Fruit fly (Drosophila melanogaster): ENCODE results near the gene CG14879.

The CG14879 gene

dm6 chr3R:16374101-16374500 lies 25.1 kb upstream of the CG14879 start:
- TF ChIP-seq CG4496 (GFP tag; IDR thresholded peaks at IDR 0.05) (no peak), CG34367 (tag; optimal IDR thresholded peaks at IDR 0.05) (no peak), CG8301 (tag; optimal IDR thresholded peaks at IDR 0.05) (no peak), D1 (tag; optimal IDR thresholded peaks at IDR 0.05) (peak; percentile 47), EcR (GFP tag; optimal IDR thresholded peaks at IDR 0.05) (no peak), CG32121 (GFP tag; IDR thresholded peaks at IDR 0.05) (no peak)

- TF ChIP-seq gl (tag; optimal IDR thresholded peaks at IDR 0.05) (no peak), Snoo (tag; optimal IDR thresholded peaks at IDR 0.05) (no peak), Pif1A (GFP tag; optimal IDR thresholded peaks at IDR 0.05) (no peak), CG32121 (GFP tag; IDR thresholded peaks at IDR 0.05) (no peak), D1 (tag; optimal IDR thresholded peaks at IDR 0.05) (no peak), CG14655 (GFP tag; optimal IDR thresholded peaks at IDR 0.05) (no peak), CG17806 (tag; optimal IDR thresholded peaks at IDR 0.05) (no peak)
Observed at dm6 chr3R:16370433-16370832, 21.4 kb upstream of the CG14879 start, which contains the start of gene CG10317. Gene CG10317, minus strand, starts transcription at chr3R:16370533.

dm6 chr3R:16368288-16368687 lies 19.3 kb upstream of the CG14879 start, which contains the start of gene js:
Gene js, minus strand, starts transcription at chr3R:16368306.
- TF ChIP-seq CG10348 (GFP tag; IDR thresholded peaks at IDR 0.05) (peak; percentile 53), CG8301 (tag; optimal IDR thresholded peaks at IDR 0.05) (peak; percentile 81), Ets98B (GFP tag; IDR thresholded peaks at IDR 0.05) (no peak; the same call in 1 of the 2 replicates), CG12605 (GFP tag; IDR thresholded peaks at IDR 0.05) (0 out of 2 replicates have a peak, but pooled peaks have one; percentile 10), D1 (tag; optimal IDR thresholded peaks at IDR 0.05) (no peak), gl (tag; optimal IDR thresholded peaks at IDR 0.05) (no peak), CG8159 (tag; optimal IDR thresholded peaks at IDR 0.05) (no peak), CG4496 (GFP tag; IDR thresholded peaks at IDR 0.05) (peak; percentile 70; the same call in 2 of the 3 replicates), CG32121 (GFP tag; IDR thresholded peaks at IDR 0.05) (peak; percentile 63), CG14655 (GFP tag; optimal IDR thresholded peaks at IDR 0.05) (no peak), Pif1B (GFP tag; optimal IDR thresholded peaks at IDR 0.05) (peak; percentile 49), CG9948 (tag; optimal IDR thresholded peaks at IDR 0.05) (no peak), Pif1A (GFP tag; optimal IDR thresholded peaks at IDR 0.05) (peak; percentile 76), CG34367 (tag; optimal IDR thresholded peaks at IDR 0.05) (no peak), EcR (GFP tag; optimal IDR thresholded peaks at IDR 0.05) (no peak)

dm6 chr3R:16360008-16360407 lies 11.0 kb upstream of the CG14879 start, which contains the start of gene CG42446:
Gene CG42446, minus strand, starts transcription at chr3R:16360108.
- no peak for TF ChIP-seq Ets98B (GFP tag; IDR thresholded peaks at IDR 0.05)
- TF ChIP-seq Pif1A (GFP tag; optimal IDR thresholded peaks at IDR 0.05), result no peak
- TF ChIP-seq CG9948 (tag; optimal IDR thresholded peaks at IDR 0.05), result no peak
- TF ChIP-seq fd96Ca (GFP tag; IDR thresholded peaks at IDR 0.05), result no peak
- TF ChIP-seq gl (tag; optimal IDR thresholded peaks at IDR 0.05), result no peak
- TF ChIP-seq CG13204 (GFP tag; optimal IDR thresholded peaks at IDR 0.05), result no peak
- no peak for TF ChIP-seq rn (GFP tag; IDR thresholded peaks at IDR 0.05)
- no peak for TF ChIP-seq CG8301 (tag; optimal IDR thresholded peaks at IDR 0.05)
- no peak for TF ChIP-seq CG12605 (GFP tag; IDR thresholded peaks at IDR 0.05)

- TF ChIP-seq Pif1A (GFP tag; optimal IDR thresholded peaks at IDR 0.05) (no peak), Snoo (tag; optimal IDR thresholded peaks at IDR 0.05) (no peak), gl (tag; optimal IDR thresholded peaks at IDR 0.05) (no peak), CG4496 (GFP tag; IDR thresholded peaks at IDR 0.05) (no peak), D1 (tag; optimal IDR thresholded peaks at IDR 0.05) (peak; percentile 14), EcR (GFP tag; optimal IDR thresholded peaks at IDR 0.05) (no peak), CG34367 (tag; optimal IDR thresholded peaks at IDR 0.05) (no peak)
Observed at dm6 chr3R:16359098-16359497, 10.1 kb upstream of the CG14879 start, which contains the start of gene CG17931. Gene CG17931, minus strand, starts transcription at chr3R:16359466.

- TF ChIP-seq rn (GFP tag; IDR thresholded peaks at IDR 0.05) (no peak), CG13204 (GFP tag; optimal IDR thresholded peaks at IDR 0.05) (no peak), D1 (tag; optimal IDR thresholded peaks at IDR 0.05) (no peak), CG12605 (GFP tag; IDR thresholded peaks at IDR 0.05) (no peak), CG9948 (tag; optimal IDR thresholded peaks at IDR 0.05) (no peak), CG8159 (tag; optimal IDR thresholded peaks at IDR 0.05) (no peak), fd96Ca (GFP tag; IDR thresholded peaks at IDR 0.05) (0 out of 3 replicates have a peak, but pooled peaks have one; percentile 22), CG17806 (tag; optimal IDR thresholded peaks at IDR 0.05) (no peak), CG10348 (GFP tag; IDR thresholded peaks at IDR 0.05) (no peak), CG8301 (tag; optimal IDR thresholded peaks at IDR 0.05) (no peak), Ets98B (GFP tag; IDR thresholded peaks at IDR 0.05) (peak; percentile 33; the same call in 1 of the 2 replicates), EcR (GFP tag; optimal IDR thresholded peaks at IDR 0.05) (no peak), Snoo (tag; optimal IDR thresholded peaks at IDR 0.05) (no peak), gl (tag; optimal IDR thresholded peaks at IDR 0.05) (no peak), CG15710 (tag; optimal IDR thresholded peaks at IDR 0.05) (no peak), Pif1A (GFP tag; optimal IDR thresholded peaks at IDR 0.05) (no peak), Pif1B (GFP tag; optimal IDR thresholded peaks at IDR 0.05) (no peak), CG32121 (GFP tag; IDR thresholded peaks at IDR 0.05) (peak; percentile 24; the same call in 1 of the 2 replicates)
Observed at dm6 chr3R:16356863-16357215, 7.8 kb upstream of the CG14879 start, which contains the start of gene CG10311. Gene CG10311, minus strand, starts transcription at chr3R:16357015.
